Worm (Caenorhabditis elegans) whole organism, L4 larva: Measurements from ENCODE around the gene sptl-3.

Experiments used
- daf-12 ChIP-seq: fragments of 150-350 bp; optimal IDR thresholded peaks from 2 replicates; lab custom pipeline; 2014; ENCODE audit warnings: missing biosample characterization, missing genetic modification reagents, missing genetic modification characterization
- dmd-8 ChIP-seq: fragments of 200-800 bp; sonication (Bioruptor generic); IDR thresholded peaks from 2 replicates; pipeline ENCODE4 v1.3.6; 2022; ENCODE audit warnings: missing genetic modification characterization, missing compliant biosample characterization
- egl-27 ChIP-seq: sonication (generic microtip); optimal IDR thresholded peaks from 3 replicates; lab custom pipeline; 2017; ENCODE audit warnings: missing biosample characterization, missing genetic modification reagents, missing genetic modification characterization
- tag-97 ChIP-seq: fragments of 200-800 bp; sonication (Bioruptor generic); IDR thresholded peaks from 2 replicates; pipeline ENCODE4 v1.3.6; 2022; ENCODE audit warnings: missing genetic modification characterization, missing compliant biosample characterization
- zag-1 ChIP-seq: fragments of 150-350 bp; optimal IDR thresholded peaks from 2 replicates; lab custom pipeline; 2014; ENCODE audit warnings: missing biosample characterization, missing genetic modification characterization

DNA sequence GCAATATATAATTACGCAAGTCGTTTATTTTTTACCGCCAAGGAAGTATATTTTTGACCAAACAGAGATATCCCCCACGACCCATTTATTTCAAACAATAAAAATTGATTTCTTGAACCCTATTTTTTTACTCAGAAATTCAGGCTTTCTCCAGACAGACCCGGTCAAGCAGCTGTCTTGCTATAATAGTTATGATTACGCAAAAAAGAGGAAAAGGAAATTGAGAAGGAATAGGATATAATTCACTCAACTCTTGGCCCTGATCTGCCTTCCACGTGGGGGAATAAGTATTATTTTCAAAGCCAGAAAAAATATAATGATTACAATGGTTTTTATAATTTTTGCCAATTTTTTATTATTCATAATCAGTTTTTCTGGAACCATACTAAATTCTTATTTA is 36.0 kb upstream of the sptl-3 start, which contains the start of gene srx-136:
- no peak for TF ChIP-seq egl-27 (tag; lab: Kevin White, UChicago)
- no peak for TF ChIP-seq tag-97 (GFP tag; lab: Robert Waterston, UW)
- TF ChIP-seq dmd-8: no peak
- no peak for TF ChIP-seq daf-12 (tag; lab: Kevin White, UChicago)
- TF ChIP-seq zag-1 (tag; lab: Kevin White, UChicago): no peak
